Fruit fly (Drosophila melanogaster) whole organism, embryonic: ENCODE measurements around the gene yellow-e2.

ENCODE experiments used
- Ada2b ChIP-seq: fragments of 200-800 bp; sonication (Bioruptor generic); IDR thresholded peaks from 2 replicates; pipeline ENCODE4 v1.3.6; 2022; ENCODE audit warnings: missing biosample characterization, missing genetic modification characterization
- Blimp-1 ChIP-seq: fragments of 200-800 bp; sonication (Bioruptor generic); optimal IDR thresholded peaks from 3 replicates; lab custom pipeline; 2018; ENCODE audit warnings: missing biosample characterization, missing genetic modification characterization, mild to moderate bottlenecking, moderate library complexity, missing genetic modification reagents
- CG10462 ChIP-seq: fragments of 200-800 bp; sonication (Bioruptor generic); optimal IDR thresholded peaks from 2 replicates; lab custom pipeline; 2016; ENCODE audit warnings: missing biosample characterization, missing genetic modification characterization
- CG11456 ChIP-seq: fragments of 200-800 bp; sonication (Bioruptor generic); IDR thresholded peaks from 3 replicates; pipeline ENCODE4 v1.3.6; 2022; ENCODE audit warnings: missing biosample characterization, missing genetic modification characterization
- CG12659 ChIP-seq: fragments of 200-800 bp; sonication (Bioruptor generic); optimal IDR thresholded peaks from 3 replicates; lab custom pipeline; 2017; ENCODE audit warnings: mild to moderate bottlenecking, missing biosample characterization, missing genetic modification reagents, missing genetic modification characterization
- CG14014 ChIP-seq: fragments of 200-800 bp; sonication (Bioruptor generic); IDR thresholded peaks from 2 replicates; pipeline ENCODE4 v1.3.6; 2022; ENCODE audit warnings: missing biosample characterization, missing genetic modification characterization
- CG15479 ChIP-seq: fragments of 200-800 bp; sonication (Bioruptor generic); optimal IDR thresholded peaks from 3 replicates; lab custom pipeline; 2019; ENCODE audit warnings: missing biosample characterization, mild to moderate bottlenecking, missing genetic modification characterization, moderate library complexity
- CG16815 ChIP-seq: fragments of 200-800 bp; sonication (Bioruptor generic); optimal IDR thresholded peaks from 3 replicates; lab custom pipeline; 2017; ENCODE audit warnings: missing biosample characterization, mild to moderate bottlenecking, missing genetic modification characterization
- CG18619 ChIP-seq: fragments of 200-800 bp; sonication (Bioruptor generic); optimal IDR thresholded peaks from 3 replicates; lab custom pipeline; 2017; ENCODE audit warnings: missing biosample characterization, mild to moderate bottlenecking, missing genetic modification characterization
- CG18764 ChIP-seq: fragments of 200-800 bp; sonication (Bioruptor generic); optimal IDR thresholded peaks from 3 replicates; lab custom pipeline; 2016; ENCODE audit warnings: missing biosample characterization, missing genetic modification characterization
- CG2712 ChIP-seq: fragments of 200-800 bp; optimal IDR thresholded peaks from 3 replicates; lab custom pipeline; 2019; ENCODE audit warnings: missing biosample characterization, mild to moderate bottlenecking, missing genetic modification characterization, moderate library complexity
- CG31365 ChIP-seq: fragments of 200-800 bp; sonication (Bioruptor generic); optimal IDR thresholded peaks from 2 replicates; lab custom pipeline; 2018; ENCODE audit warnings: missing biosample characterization, mild to moderate bottlenecking, missing genetic modification characterization
- CG5180 ChIP-seq: fragments of 200-800 bp; sonication (Bioruptor generic); optimal IDR thresholded peaks from 3 replicates; lab custom pipeline; 2017; ENCODE audit warnings: missing biosample characterization, missing genetic modification characterization, mild to moderate bottlenecking, moderate library complexity, missing genetic modification reagents
- CG7928 ChIP-seq: fragments of 200-800 bp; sonication (Bioruptor generic); optimal IDR thresholded peaks from 2 replicates; lab custom pipeline; 2017; ENCODE audit warnings: missing biosample characterization, mild to moderate bottlenecking, missing genetic modification characterization
- CG7963 ChIP-seq: fragments of 200-800 bp; sonication (Bioruptor generic); IDR thresholded peaks from 3 replicates; pipeline ENCODE4 v1.3.6; 2022; ENCODE audit warnings: missing biosample characterization, missing genetic modification characterization; ENCODE audit not compliant: partially characterized antibody
- CG8924 ChIP-seq: fragments of 200-800 bp; optimal IDR thresholded peaks from 3 replicates; lab custom pipeline; 2019; ENCODE audit warnings: missing biosample characterization, mild to moderate bottlenecking, missing genetic modification characterization, moderate library complexity
- D ChIP-seq, 2 experiments: fragments of 200-800 bp in 1 of 2; fragments of >200 bp in 1 of 2; sonication (Bioruptor generic) in 1 of 2; optimal IDR thresholded peaks; 2 replicates in 1 of 2; 3 replicates in 1 of 2; lab custom pipeline; 2017; ENCODE audit warnings: mild to moderate bottlenecking in 1 of 2, missing biosample characterization in 1 of 2, missing genetic modification characterization in 1 of 2, missing genetic modification reagents in 1 of 2
- HLH3B ChIP-seq: fragments of 200-800 bp; sonication (Bioruptor generic); IDR thresholded peaks from 2 replicates; pipeline ENCODE4 v1.3.6; 2022; ENCODE audit warnings: missing biosample characterization, missing genetic modification characterization
- Kr ChIP-seq: fragments of 200-800 bp; sonication (Bioruptor generic); optimal IDR thresholded peaks from 2 replicates; lab custom pipeline; 2017; ENCODE audit warnings: missing biosample characterization, mild to moderate bottlenecking, missing genetic modification characterization
- MTF-1 ChIP-seq: fragments of 200-800 bp; sonication (Bioruptor generic); optimal IDR thresholded peaks from 2 replicates; lab custom pipeline; 2018; ENCODE audit warnings: missing biosample characterization, mild to moderate bottlenecking, missing genetic modification characterization, borderline replicate concordance
- Nf-YB ChIP-seq: fragments of 200-800 bp; sonication (Bioruptor generic); optimal IDR thresholded peaks from 3 replicates; lab custom pipeline; 2019; ENCODE audit warnings: missing biosample characterization, mild to moderate bottlenecking, missing genetic modification characterization, moderate library complexity
- Optix ChIP-seq: fragments of 200-800 bp; sonication (Bioruptor generic); IDR thresholded peaks from 3 replicates; pipeline ENCODE4 v1.3.6; 2022; ENCODE audit warnings: missing biosample characterization, missing genetic modification characterization
- Pdp1 ChIP-seq, 2 experiments: fragments of 200-800 bp; sonication (Bioruptor generic); optimal IDR thresholded peaks; 3 replicates each; lab custom pipeline; 2016; ENCODE audit warnings: missing biosample characterization in 2 of 2, missing genetic modification characterization in 2 of 2, mild to moderate bottlenecking in 1 of 2, moderate library complexity in 1 of 2
- Poxn ChIP-seq: fragments of 200-800 bp; sonication (Bioruptor generic); IDR thresholded peaks from 2 replicates; pipeline ENCODE4 v1.3.6; 2022; ENCODE audit warnings: missing biosample characterization, missing genetic modification characterization
- Rfx ChIP-seq: fragments of 200-800 bp; sonication (Bioruptor generic); IDR thresholded peaks from 2 replicates; pipeline ENCODE4 v1.3.6; 2022; ENCODE audit warnings: missing biosample characterization, missing genetic modification characterization
- Six4 ChIP-seq: fragments of 200-800 bp; sonication (Bioruptor generic); optimal IDR thresholded peaks from 2 replicates; lab custom pipeline; 2016; ENCODE audit warnings: missing biosample characterization, missing genetic modification characterization
- Sry-β ChIP-seq: fragments of 200-800 bp; sonication (Bioruptor generic); optimal IDR thresholded peaks from 2 replicates; lab custom pipeline; 2018; ENCODE audit warnings: missing biosample characterization, mild to moderate bottlenecking, missing genetic modification characterization, moderate library complexity
- Ssrp ChIP-seq: fragments of 200-800 bp; sonication (Bioruptor generic); optimal IDR thresholded peaks from 2 replicates; lab custom pipeline; 2018; ENCODE audit warnings: missing biosample characterization, mild to moderate bottlenecking, missing genetic modification characterization, moderate library complexity
- Stat92E ChIP-seq, 3 experiments: fragments of >200 bp in 2 of 3; fragments of 200-800 bp in 1 of 3; sonication (Bioruptor generic) in 1 of 3; optimal IDR thresholded peaks; 2 replicates each; lab custom pipeline; 2017 to 2019; ENCODE audit warnings: missing biosample characterization in 3 of 3, missing genetic modification characterization in 3 of 3, mild to moderate bottlenecking in 1 of 3, moderate library complexity in 1 of 3
- al ChIP-seq: fragments of 200-800 bp; sonication (Bioruptor generic); IDR thresholded peaks from 2 replicates; pipeline ENCODE4 v1.3.6; 2022; ENCODE audit warnings: missing biosample characterization, missing genetic modification characterization
- bsh ChIP-seq, 2 experiments: fragments of 200-800 bp; sonication (Bioruptor generic); optimal IDR thresholded peaks; 2 replicates each; lab custom pipeline; 2017 to 2018; ENCODE audit warnings: mild to moderate bottlenecking in 2 of 2, missing biosample characterization in 2 of 2, missing genetic modification characterization in 2 of 2, moderate library complexity in 1 of 2
- dimm ChIP-seq: fragments of 200-800 bp; sonication (Bioruptor generic); IDR thresholded peaks from 2 replicates; pipeline ENCODE4 v1.3.6; 2022; ENCODE audit warnings: missing biosample characterization, missing genetic modification characterization
- esg ChIP-seq: fragments of 200-800 bp; sonication (Bioruptor generic); conservative IDR thresholded peaks from 2 replicates; pipeline ENCODE4 v1.3.6; 2022; ENCODE audit warnings: missing biosample characterization, missing genetic modification characterization
- fru ChIP-seq: fragments of >200 bp; optimal IDR thresholded peaks from 2 replicates; lab custom pipeline; 2017
- fu2 ChIP-seq: fragments of 200-800 bp; sonication (Bioruptor generic); optimal IDR thresholded peaks from 2 replicates; lab custom pipeline; 2016; ENCODE audit warnings: missing biosample characterization, missing genetic modification characterization
- gcm2 ChIP-seq: fragments of 200-800 bp; sonication (Bioruptor generic); optimal IDR thresholded peaks from 2 replicates; lab custom pipeline; 2016; ENCODE audit warnings: missing biosample characterization, missing genetic modification characterization
- grau ChIP-seq: fragments of 200-800 bp; optimal IDR thresholded peaks from 3 replicates; lab custom pipeline; 2019; ENCODE audit warnings: missing biosample characterization, mild to moderate bottlenecking, missing genetic modification characterization, moderate library complexity
- luna ChIP-seq: fragments of 200-800 bp; sonication (Bioruptor generic); optimal IDR thresholded peaks from 2 replicates; lab custom pipeline; 2016; ENCODE audit warnings: missing biosample characterization, missing genetic modification characterization
- maf-S ChIP-seq: fragments of 200-800 bp; sonication (Bioruptor generic); optimal IDR thresholded peaks from 2 replicates; lab custom pipeline; 2016; ENCODE audit warnings: missing biosample characterization, missing genetic modification characterization
- org-1 ChIP-seq: fragments of 200-800 bp; sonication (Bioruptor generic); optimal IDR thresholded peaks from 2 replicates; lab custom pipeline; 2017; ENCODE audit warnings: missing biosample characterization, missing genetic modification characterization
- p53 ChIP-seq: fragments of 200-800 bp; sonication (Bioruptor generic); optimal IDR thresholded peaks from 2 replicates; lab custom pipeline; 2016; ENCODE audit warnings: missing biosample characterization, missing genetic modification characterization
- pita ChIP-seq: fragments of 200-800 bp; sonication (Bioruptor generic); optimal IDR thresholded peaks from 2 replicates; lab custom pipeline; 2017; ENCODE audit warnings: missing biosample characterization, mild to moderate bottlenecking, missing genetic modification characterization
- sens-2 ChIP-seq: fragments of 200-800 bp; sonication (Bioruptor generic); IDR thresholded peaks from 2 replicates; pipeline ENCODE4 v1.3.6; 2022; ENCODE audit warnings: missing biosample characterization, missing genetic modification characterization
- sima ChIP-seq: fragments of 200-800 bp; sonication (Bioruptor generic); optimal IDR thresholded peaks from 2 replicates; lab custom pipeline; 2016; ENCODE audit warnings: missing biosample characterization, missing genetic modification characterization
- sr ChIP-seq: fragments of 200-800 bp; sonication (Bioruptor generic); IDR thresholded peaks from 3 replicates; pipeline ENCODE4 v1.3.6; 2022; ENCODE audit warnings: missing biosample characterization, missing genetic modification characterization
- tap ChIP-seq: fragments of 200-800 bp; optimal IDR thresholded peaks from 3 replicates; lab custom pipeline; 2019; ENCODE audit warnings: missing biosample characterization, mild to moderate bottlenecking, missing genetic modification characterization, moderate library complexity
- tio ChIP-seq: fragments of 200-800 bp; sonication (Bioruptor generic); optimal IDR thresholded peaks from 2 replicates; lab custom pipeline; 2017; ENCODE audit warnings: missing biosample characterization, missing genetic modification characterization, inconsistent platforms
- trh ChIP-seq: fragments of 200-800 bp; sonication (Bioruptor generic); optimal IDR thresholded peaks from 2 replicates; lab custom pipeline; 2016; ENCODE audit warnings: missing biosample characterization, missing genetic modification characterization
- tup ChIP-seq: fragments of 200-800 bp; sonication (Bioruptor generic); optimal IDR thresholded peaks from 2 replicates; lab custom pipeline; 2016; ENCODE audit warnings: missing biosample characterization, mild to moderate bottlenecking, missing genetic modification characterization, moderate library complexity

yellow-e2 gene

DNA sequence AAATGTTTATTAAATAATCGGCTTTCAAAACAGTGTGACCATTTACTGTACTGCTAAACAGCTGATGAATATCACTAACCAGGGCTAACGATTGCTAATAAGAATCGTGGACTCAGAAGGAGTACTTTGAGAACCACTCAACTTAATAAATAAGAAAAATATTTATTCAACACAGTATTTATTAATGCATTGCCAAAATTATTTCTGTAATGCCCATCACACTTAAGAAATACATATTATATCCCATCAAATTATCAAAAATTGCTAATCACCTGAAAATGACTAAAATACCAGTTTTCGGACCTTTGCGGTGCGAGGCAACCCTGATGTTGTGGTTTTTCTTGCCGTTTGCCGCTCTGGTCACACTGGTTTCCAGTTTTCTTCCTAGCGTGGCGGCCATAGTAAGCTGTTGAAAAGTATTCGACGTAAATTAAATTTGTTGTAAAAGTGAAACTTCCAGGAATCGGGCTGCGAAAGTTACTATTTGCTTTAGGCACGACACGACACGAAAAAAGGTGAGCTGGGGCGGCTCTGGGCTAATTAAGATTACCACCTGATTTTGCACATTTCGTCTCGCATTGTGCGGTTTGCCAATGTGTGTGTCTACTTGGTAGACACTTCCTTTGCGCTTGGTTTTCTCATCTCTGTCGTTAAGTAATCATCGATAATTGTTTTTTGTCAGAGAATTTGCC, 24.9 kb downstream of the yellow-e2 start, which contains the start of the genes mRpS21 and Droj2 (continued):
- TF ChIP-seq Sry-β (GFP tag; lab: Kevin White, UChicago) = no peak
- TF ChIP-seq Ada2b (GFP tag; lab: Robert Waterston, UW) = no peak
- peak; percentile 67 for TF ChIP-seq grau
- peak; percentile 43; the same call in 1 of the 2 replicates for TF ChIP-seq CG14014 (GFP tag; lab: Robert Waterston, UW)
- peak; percentile 23; the same call in 1 of the 2 replicates for TF ChIP-seq esg (GFP tag; lab: Robert Waterston, UW)
- no peak for TF ChIP-seq tap
- no peak for TF ChIP-seq CG7963
- TF ChIP-seq Pdp1 (GFP tag; optimal IDR thresholded peaks at IDR 0.05; lab: Kevin White, UChicago) = peak; percentile 38 to 78
- no peak for TF ChIP-seq fru (lab: Kevin White, UChicago)
- no peak for TF ChIP-seq pita (GFP tag; lab: Kevin White, UChicago)
- TF ChIP-seq sens-2 (GFP tag; lab: Robert Waterston, UW) = no peak
- TF ChIP-seq sr = 0 out of 3 replicates have a peak, but pooled peaks have one; percentile 19
- no peak for TF ChIP-seq MTF-1 (GFP tag; lab: Kevin White, UChicago)
- no peak for TF ChIP-seq CG10462 (GFP tag; lab: Kevin White, UChicago)
- TF ChIP-seq sima (GFP tag; lab: Kevin White, UChicago) = no peak
- 0 out of 3 replicates have a peak, but pooled peaks have one; percentile 32 for TF ChIP-seq CG11456 (GFP tag; lab: Robert Waterston, UW)
- TF ChIP-seq CG16815 (GFP tag; lab: Kevin White, UChicago) = no peak
- peak in 1 of 3 experiments; percentile 63 for TF ChIP-seq Stat92E (GFP tag; optimal IDR thresholded peaks at IDR 0.05; lab: Kevin White, UChicago)
- TF ChIP-seq CG2712 (tag; lab: Kevin White, UChicago) = peak; percentile 64
- no peak for TF ChIP-seq CG31365 (tag; lab: Kevin White, UChicago)
- TF ChIP-seq luna = no peak
- TF ChIP-seq CG18619 = peak; percentile 15
- TF ChIP-seq org-1 (GFP tag; lab: Kevin White, UChicago) = no peak
- no peak for TF ChIP-seq Blimp-1 (GFP tag; lab: Kevin White, UChicago)
- no peak for TF ChIP-seq D (optimal IDR thresholded peaks at IDR 0.05; lab: Kevin White, UChicago)
- no peak for TF ChIP-seq D (GFP tag; optimal IDR thresholded peaks at IDR 0.05; lab: Kevin White, UChicago)
- no peak for TF ChIP-seq p53 (GFP tag; lab: Kevin White, UChicago)
- peak; percentile 50 for TF ChIP-seq Six4 (GFP tag; lab: Kevin White, UChicago)
- no peak for TF ChIP-seq fu2 (GFP tag; lab: Kevin White, UChicago)
- no peak for TF ChIP-seq trh
- peak; percentile 83 for TF ChIP-seq CG8924 (tag; lab: Kevin White, UChicago)
- TF ChIP-seq Rfx = peak; percentile 64
- TF ChIP-seq tup (GFP tag; lab: Kevin White, UChicago) = no peak
- TF ChIP-seq Poxn (GFP tag; lab: Robert Waterston, UW) = no peak
- no peak for TF ChIP-seq CG18764
- TF ChIP-seq HLH3B (GFP tag; lab: Robert Waterston, UW) = peak; percentile 21; the same call in 1 of the 2 replicates
- TF ChIP-seq Kr = no peak
- no peak for TF ChIP-seq CG5180 (GFP tag; lab: Kevin White, UChicago)
- TF ChIP-seq CG12659 (GFP tag; lab: Kevin White, UChicago) = peak; percentile 85
- TF ChIP-seq CG15479 (GFP tag; lab: Kevin White, UChicago) = no peak
- peak; percentile 7 for TF ChIP-seq Nf-YB (GFP tag; lab: Kevin White, UChicago)
- peak; percentile 47; the same call in 1 of the 2 replicates for TF ChIP-seq al (GFP tag; lab: Robert Waterston, UW)
- no peak for TF ChIP-seq Ssrp (tag; lab: Kevin White, UChicago)
- TF ChIP-seq maf-S (GFP tag; lab: Kevin White, UChicago) = no peak
- TF ChIP-seq dimm (GFP tag; lab: Robert Waterston, UW) = no peak
- TF ChIP-seq Optix (GFP tag; lab: Robert Waterston, UW) = no peak
- TF ChIP-seq tio = no peak
- TF ChIP-seq CG7928 (GFP tag; lab: Kevin White, UChicago) = peak; percentile 89
- peak in 1 of 2 experiments; percentile 36 for TF ChIP-seq bsh (GFP tag; optimal IDR thresholded peaks at IDR 0.05; lab: Kevin White, UChicago)
- TF ChIP-seq gcm2 = no peak
